Worm (Caenorhabditis elegans) whole organism, midembryonic: ENCODE measurements around the gene F08G12.3.

ENCODE experiments used
- T22C8.4 ChIP-seq: fragments of 200-800 bp; sonication (Bioruptor generic); IDR thresholded peaks from 2 replicates; pipeline ENCODE4 v1.3.6; 2022; ENCODE audit warnings: missing genetic modification characterization, missing compliant biosample characterization
- cog-1 ChIP-seq: sonication (generic microtip); optimal IDR thresholded peaks from 2 replicates; lab custom pipeline; 2016; ENCODE audit warnings: missing genetic modification characterization, missing compliant biosample characterization
- med-1 ChIP-seq: sonication (generic microtip); optimal IDR thresholded peaks from 2 replicates; lab custom pipeline; 2017; ENCODE audit warnings: missing genetic modification characterization, mild to moderate bottlenecking, missing compliant biosample characterization, antibody characterized with exemption, missing genetic modification reagents; ENCODE audit not compliant: insufficient read depth
- ztf-29 ChIP-seq: fragments of 200-800 bp; sonication (Bioruptor generic); IDR thresholded peaks from 2 replicates; pipeline ENCODE4 v1.3.6; 2022; ENCODE audit warnings: missing genetic modification reagents, missing genetic modification characterization, missing compliant biosample characterization

DNA sequence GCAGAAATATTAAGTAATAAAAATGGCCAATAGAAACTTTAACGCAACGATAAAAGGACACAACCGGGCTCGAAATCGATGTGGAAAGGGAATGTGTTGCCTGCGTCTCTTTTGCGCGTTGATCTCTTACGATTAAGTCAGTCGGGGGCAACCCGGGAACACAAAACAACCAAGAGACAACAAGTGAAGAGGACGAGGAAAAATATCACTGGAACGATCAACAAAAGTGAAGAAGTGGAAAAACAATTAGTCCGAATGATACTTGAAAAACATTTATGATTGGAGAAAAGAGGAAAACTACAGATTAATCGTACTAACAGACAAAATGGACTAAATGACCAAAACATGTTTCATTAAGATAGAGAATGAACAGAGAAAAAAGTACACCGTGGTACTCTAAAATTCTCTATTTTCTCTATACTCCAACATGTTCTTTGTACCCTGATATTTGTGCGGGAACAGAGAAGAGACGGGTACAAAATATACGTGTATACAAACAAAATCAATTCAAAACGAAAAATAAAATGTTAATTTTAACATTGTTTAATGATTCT is 10.3 kb downstream of the F08G12.3 start, which contains the start of gene F08G12.5:
- TF ChIP-seq T22C8.4 (GFP tag; lab: Robert Waterston, UW) (no peak), cog-1 (tag; lab: Kevin White, UChicago) (no peak), med-1 (GFP tag; lab: Kevin White, UChicago) (no peak), ztf-29 (GFP tag; lab: Robert Waterston, UW) (no peak)
